Worm (Caenorhabditis elegans): Measurements from ENCODE around the gene attf-3.

attf-3 gene

DNA sequence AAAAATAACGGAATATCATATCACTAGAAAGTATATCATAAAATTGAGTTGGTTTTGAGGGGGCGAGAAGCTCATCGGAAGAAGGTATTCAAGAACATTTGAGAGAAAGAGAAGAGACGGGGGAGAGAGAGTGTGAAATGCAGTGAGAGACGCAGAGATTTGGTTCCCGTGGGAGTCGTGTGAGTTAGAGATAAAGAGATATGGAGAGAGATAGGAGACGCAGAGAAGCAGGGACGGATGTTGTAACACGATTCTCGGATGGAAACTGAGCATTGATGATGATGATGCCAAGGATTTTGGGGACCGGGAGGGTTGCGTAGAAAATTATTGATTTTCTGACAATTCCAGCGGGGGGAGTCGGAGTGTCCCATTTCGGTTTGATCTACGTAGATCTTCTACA, 10.0 kb upstream of the attf-3 start (continued):
- TF ChIP-seq lin-39 (tag; optimal IDR thresholded peaks at IDR 0.05) (no peak), nhr-129 (tag; optimal IDR thresholded peaks at IDR 0.05) (peak; percentile 50), elt-3 (tag; optimal IDR thresholded peaks at IDR 0.05) (no peak), dmd-4 (tag; optimal IDR thresholded peaks at IDR 0.05) (no peak), nhr-11 (tag; optimal IDR thresholded peaks at IDR 0.05) (no peak)

DNA sequence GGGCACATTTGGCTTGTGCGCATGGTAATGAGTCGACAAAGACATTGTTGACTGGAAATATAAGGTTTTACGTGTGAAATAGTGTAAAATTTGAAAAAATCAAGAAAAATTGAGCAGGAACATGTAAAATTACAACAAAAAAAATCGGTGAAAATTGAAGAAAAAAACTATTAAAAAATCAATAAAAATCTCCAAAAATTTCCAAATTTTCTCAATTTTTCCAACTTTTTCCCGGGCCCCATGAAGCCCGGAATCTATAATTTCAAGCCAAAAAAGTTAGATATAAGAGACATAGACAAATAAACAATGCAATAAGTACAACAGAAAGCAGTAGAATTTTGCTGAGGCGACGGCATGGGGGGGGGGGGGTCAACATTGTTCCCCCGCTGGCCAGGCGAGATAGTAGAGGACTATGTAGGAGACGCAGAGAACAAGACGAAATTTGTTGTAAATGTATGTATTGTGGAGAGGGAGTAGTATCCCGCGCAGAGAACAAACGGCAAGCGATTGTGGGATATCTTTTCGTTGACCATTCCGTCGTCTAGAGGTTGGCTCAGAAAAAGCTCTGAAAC, 8.7 kb upstream of the attf-3 start, which contains the start of gene pat-4:
Gene pat-4, minus strand, starts transcription at position 51 of the 572 bp plus-strand sequence.
- TF ChIP-seq nhr-25 (tag; optimal IDR thresholded peaks at IDR 0.05) = peak; percentile 25
- peak; percentile 72 for TF ChIP-seq F13H6.1 (tag; optimal IDR thresholded peaks at IDR 0.05)
- no peak for TF ChIP-seq mdl-1 (tag; optimal IDR thresholded peaks at IDR 0.05)
- TF ChIP-seq nhr-21 (tag; optimal IDR thresholded peaks at IDR 0.05) = no peak
- no peak for TF ChIP-seq nhr-11 (tag; optimal IDR thresholded peaks at IDR 0.05)
- peak; percentile 38 for TF ChIP-seq ceh-16 (tag; optimal IDR thresholded peaks at IDR 0.05)
- no peak for TF ChIP-seq ztf-1 (GFP tag; conservative IDR thresholded peaks at IDR 0.05)
- no peak for TF ChIP-seq ztf-4 (tag; optimal IDR thresholded peaks at IDR 0.05)
- peak; percentile 20 for TF ChIP-seq C34F6.9 (tag; optimal IDR thresholded peaks at IDR 0.05)
- TF ChIP-seq peb-1 (tag; optimal IDR thresholded peaks at IDR 0.05) = no peak
- peak; percentile 36 for TF ChIP-seq sma-9 (GFP tag; optimal IDR thresholded peaks at IDR 0.05)
- TF ChIP-seq sma-9 (tag; optimal IDR thresholded peaks at IDR 0.05) = no peak
- no peak for TF ChIP-seq blmp-1 (tag; optimal IDR thresholded peaks at IDR 0.05; ENCODE audit: insufficient read depth)
- TF ChIP-seq aly-2 (tag; optimal IDR thresholded peaks at IDR 0.05) = no peak
- TF ChIP-seq nhr-129 (tag; optimal IDR thresholded peaks at IDR 0.05) = no peak
- TF ChIP-seq ztf-11 (tag; optimal IDR thresholded peaks at IDR 0.05) = no peak
- TF ChIP-seq elt-3 (tag; optimal IDR thresholded peaks at IDR 0.05) = no peak
- peak; percentile 29 for TF ChIP-seq sma-3 (GFP tag; optimal IDR thresholded peaks at IDR 0.05)
- TF ChIP-seq unc-55 (GFP tag; optimal IDR thresholded peaks at IDR 0.05) = peak; percentile 17
- no peak for TF ChIP-seq unc-62 (GFP tag; optimal IDR thresholded peaks at IDR 0.05)
- no peak for TF ChIP-seq nhr-6 (tag; optimal IDR thresholded peaks at IDR 0.05)

- no peak for TF ChIP-seq lsy-2 (tag; optimal IDR thresholded peaks at IDR 0.05)
- no peak for TF ChIP-seq ceh-82 (tag; optimal IDR thresholded peaks at IDR 0.05)
- TF ChIP-seq ztf-11 (tag; optimal IDR thresholded peaks at IDR 0.05) = no peak
- TF ChIP-seq Y55F3AM.14 (GFP tag; optimal IDR thresholded peaks at IDR 0.05) = no peak
- no peak for TF ChIP-seq gmeb-1 (tag; optimal IDR thresholded peaks at IDR 0.05)
- TF ChIP-seq lin-39 (tag; optimal IDR thresholded peaks at IDR 0.05) = no peak
- no peak for TF ChIP-seq peb-1 (tag; optimal IDR thresholded peaks at IDR 0.05)
- TF ChIP-seq nhr-25 (tag; optimal IDR thresholded peaks at IDR 0.05) = no peak
These were observed 6.1 kb upstream of the attf-3 start for ce11 chrIII:92247-92646.

ce11 chrIII:89155-89554, 3.0 kb upstream of the attf-3 start:
- TF ChIP-seq egl-27 (tag; optimal IDR thresholded peaks at IDR 0.05) (peak; percentile 34), R02D3.7 (tag; optimal IDR thresholded peaks at IDR 0.05) (peak; percentile 10), gmeb-1 (tag; optimal IDR thresholded peaks at IDR 0.05) (peak; percentile 45), sma-9 (GFP tag; optimal IDR thresholded peaks at IDR 0.05) (peak; percentile 5), sma-9 (tag; optimal IDR thresholded peaks at IDR 0.05) (no peak), C34F6.9 (tag; optimal IDR thresholded peaks at IDR 0.05) (peak; percentile 26), aly-2 (tag; optimal IDR thresholded peaks at IDR 0.05) (no peak), fos-1 (tag; optimal IDR thresholded peaks at IDR 0.05) (peak; percentile 49), ama-1 (optimal IDR thresholded peaks at IDR 0.05) (peak; percentile 54), dmd-4 (tag; optimal IDR thresholded peaks at IDR 0.05) (no peak), nhr-77 (tag; optimal IDR thresholded peaks at IDR 0.05) (peak; percentile 50), crh-2 (tag; optimal IDR thresholded peaks at IDR 0.05) (peak; percentile 48), elt-1 (tag; optimal IDR thresholded peaks at IDR 0.05) (no peak), nhr-21 (tag; optimal IDR thresholded peaks at IDR 0.05) (peak; percentile 44), lsy-2 (tag; optimal IDR thresholded peaks at IDR 0.05) (peak; percentile 17 to 62), Y55F3AM.14 (GFP tag; optimal IDR thresholded peaks at IDR 0.05) (no peak), sma-3 (GFP tag; optimal IDR thresholded peaks at IDR 0.05) (peak; percentile 51), unc-55 (GFP tag; optimal IDR thresholded peaks at IDR 0.05) (peak; percentile 52), nhr-237 (tag; optimal IDR thresholded peaks at IDR 0.05) (no peak), nhr-10 (tag; optimal IDR thresholded peaks at IDR 0.05) (no peak), snpc-4 (tag; optimal IDR thresholded peaks at IDR 0.05) (no peak), ztf-4 (tag; optimal IDR thresholded peaks at IDR 0.05) (peak; percentile 47), nhr-129 (tag; optimal IDR thresholded peaks at IDR 0.05) (peak; percentile 48)

Data from whole organism, L2 larva.